Fruit fly (Drosophila melanogaster): ENCODE measurements around the gene Gr93b.

Gene Gr93b

dm6 chr3R:21870158-21870971 lies 26.8 kb upstream of the Gr93b start, which contains the start of gene CG31431 (continued):
- peak; percentile 73 for TF ChIP-seq CG7745 (tag; optimal IDR thresholded peaks at IDR 0.05)
- peak; percentile 99 for TF ChIP-seq row (GFP tag; IDR thresholded peaks at IDR 0.05)
- peak; percentile 94 for TF ChIP-seq CG13123 (GFP tag; optimal IDR thresholded peaks at IDR 0.05)
- TF ChIP-seq CG3281 (GFP tag; optimal IDR thresholded peaks at IDR 0.05) = peak; percentile 98
- peak; percentile 82 for TF ChIP-seq Nf-YB (GFP tag; optimal IDR thresholded peaks at IDR 0.05)
- TF ChIP-seq B-H1 (GFP tag; IDR thresholded peaks at IDR 0.05) = peak; percentile 95
- TF ChIP-seq CG12219 (GFP tag; optimal IDR thresholded peaks at IDR 0.05) = peak; percentile 97
- TF ChIP-seq lbe (GFP tag; optimal IDR thresholded peaks at IDR 0.05) = peak; percentile 58
- peak; percentile 93 for TF ChIP-seq da (GFP tag; optimal IDR thresholded peaks at IDR 0.05)
- peak; percentile 95 for TF ChIP-seq C15 (GFP tag; IDR thresholded peaks at IDR 0.05)
- peak; percentile 97 for TF ChIP-seq fu2 (GFP tag; optimal IDR thresholded peaks at IDR 0.05)
- peak; percentile 82 for TF ChIP-seq p53 (GFP tag; optimal IDR thresholded peaks at IDR 0.05)
- peak; percentile 98 for TF ChIP-seq CG11247 (GFP tag; IDR thresholded peaks at IDR 0.05)
- TF ChIP-seq CG1647 (GFP tag; optimal IDR thresholded peaks at IDR 0.05) = peak; percentile 95
- TF ChIP-seq gsb-n (tag; optimal IDR thresholded peaks at IDR 0.05) = peak; percentile 93
- TF ChIP-seq CG8359 (GFP tag; optimal IDR thresholded peaks at IDR 0.05; ENCODE audit: borderline replicate concordance) = peak; percentile 90
- peak; percentile 98 for TF ChIP-seq HHEX (GFP tag; optimal IDR thresholded peaks at IDR 0.05)
- peak; percentile 87 for TF ChIP-seq Lhr (GFP tag; optimal IDR thresholded peaks at IDR 0.05)
- peak; percentile 97 for TF ChIP-seq tap (tag; optimal IDR thresholded peaks at IDR 0.05)
- TF ChIP-seq Hr39 (optimal IDR thresholded peaks at IDR 0.05) = no peak
- peak; percentile 93 for TF ChIP-seq onecut (GFP tag; IDR thresholded peaks at IDR 0.05)
- TF ChIP-seq Atf-2 (GFP tag; optimal IDR thresholded peaks at IDR 0.05) = peak; percentile 96
- TF ChIP-seq Dref (GFP tag; IDR thresholded peaks at IDR 0.05) = peak; percentile 43; the same call in 1 of the 2 replicates
- peak; percentile 96 for TF ChIP-seq CG15011 (GFP tag; optimal IDR thresholded peaks at IDR 0.05)
- TF ChIP-seq Rfx (GFP tag; IDR thresholded peaks at IDR 0.05) = peak; percentile 99
- peak; percentile 93 for TF ChIP-seq ro (GFP tag; IDR thresholded peaks at IDR 0.05)
- peak; percentile 96 for TF ChIP-seq fd3F (GFP tag; optimal IDR thresholded peaks at IDR 0.05)
- TF ChIP-seq Stat92E (GFP tag; optimal IDR thresholded peaks at IDR 0.05) = peak in 1 of 3 experiments; percentile 90
- peak; percentile 97 for TF ChIP-seq ems (GFP tag; optimal IDR thresholded peaks at IDR 0.05)
- peak; percentile 16 for TF ChIP-seq BEAF-32 (GFP tag; optimal IDR thresholded peaks at IDR 0.05)
- TF ChIP-seq PHDP (tag; optimal IDR thresholded peaks at IDR 0.05) = peak; percentile 98
- peak; percentile 43 for TF ChIP-seq Kr (GFP tag; optimal IDR thresholded peaks at IDR 0.05)
- peak; percentile 96 for TF ChIP-seq Hand (GFP tag; optimal IDR thresholded peaks at IDR 0.05)
- peak; percentile 97 for TF ChIP-seq H2.0 (GFP tag; IDR thresholded peaks at IDR 0.05)
- peak; percentile 97 for TF ChIP-seq CG17359 (tag; optimal IDR thresholded peaks at IDR 0.05)
- TF ChIP-seq Sry-β (GFP tag; optimal IDR thresholded peaks at IDR 0.05) = peak; percentile 57
- peak; percentile 19 to 70 for TF ChIP-seq insv (GFP tag; optimal IDR thresholded peaks at IDR 0.05)
- peak; percentile 92 for TF ChIP-seq trem (tag; optimal IDR thresholded peaks at IDR 0.05)
- peak; percentile 95 for TF ChIP-seq slp2 (GFP tag; optimal IDR thresholded peaks at IDR 0.05)
- TF ChIP-seq ken (GFP tag; IDR thresholded peaks at IDR 0.05) = peak; percentile 95
- TF ChIP-seq CG31224 (GFP tag; IDR thresholded peaks at IDR 0.05) = peak; percentile 95
- peak; percentile 90 for TF ChIP-seq odd (GFP tag; optimal IDR thresholded peaks at IDR 0.05)
- TF ChIP-seq knrl (GFP tag; IDR thresholded peaks at IDR 0.05; ENCODE audit: partially characterized antibody) = no peak
- TF ChIP-seq CG6254 (GFP tag; optimal IDR thresholded peaks at IDR 0.05) = peak; percentile 89
- TF ChIP-seq dysf (GFP tag; IDR thresholded peaks at IDR 0.05) = peak; percentile 98
- peak; percentile 96 for TF ChIP-seq CG16863 (GFP tag; optimal IDR thresholded peaks at IDR 0.05)
- TF ChIP-seq Tbp (GFP tag; optimal IDR thresholded peaks at IDR 0.05) = no peak
- TF ChIP-seq cad (GFP tag; optimal IDR thresholded peaks at IDR 0.05) = no peak
- peak; percentile 96 for TF ChIP-seq esg (GFP tag; conservative IDR thresholded peaks at IDR 0.05)
